Worm (Caenorhabditis elegans) whole organism, young adult: Measurements from ENCODE around the gene R05D3.3.

Experiments
- B0019.2 ChIP-seq: fragments of 200-800 bp; sonication (Bioruptor generic); conservative IDR thresholded peaks from 2 replicates; pipeline ENCODE4 v1.3.6; 2022; ENCODE audit warnings: missing genetic modification reagents, missing genetic modification characterization, missing compliant biosample characterization
- D2030.7 ChIP-seq: fragments of 200-800 bp; sonication (Bioruptor generic); IDR thresholded peaks from 2 replicates; pipeline ENCODE4 v1.3.6; 2022; ENCODE audit warnings: missing genetic modification reagents, missing genetic modification characterization, missing compliant biosample characterization
- F33H1.4 ChIP-seq: fragments of 200-800 bp; sonication (Bioruptor generic); IDR thresholded peaks from 2 replicates; pipeline ENCODE4 v1.3.6; 2022; ENCODE audit warnings: missing genetic modification reagents, missing genetic modification characterization, missing compliant biosample characterization
- F55B11.4 ChIP-seq: sonication (generic microtip); optimal IDR thresholded peaks from 2 replicates; lab custom pipeline; 2016; ENCODE audit warnings: missing compliant biosample characterization, missing genetic modification characterization, borderline replicate concordance; ENCODE audit not compliant: insufficient read depth
- F57A8.1 ChIP-seq: fragments of 200-800 bp; sonication (Bioruptor generic); optimal IDR thresholded peaks from 2 replicates; lab custom pipeline; 2018; ENCODE audit warnings: mild to moderate bottlenecking, missing genetic modification characterization, moderate library complexity, missing compliant biosample characterization
- T07F8.4 ChIP-seq: sonication (generic microtip); optimal IDR thresholded peaks from 2 replicates; lab custom pipeline; 2016; ENCODE audit warnings: mild to moderate bottlenecking, missing genetic modification characterization, moderate library complexity, missing compliant biosample characterization
- Y67H2A.10 ChIP-seq: fragments of 200-800 bp; sonication (Bioruptor generic); conservative IDR thresholded peaks from 2 replicates; pipeline ENCODE4 v1.3.6; 2022; ENCODE audit warnings: missing genetic modification reagents, missing genetic modification characterization, missing compliant biosample characterization
- ama-1 ChIP-seq, 3 experiments: fragments of 150-350 bp in 1 of 3; sonication (generic microtip) in 2 of 3; optimal IDR thresholded peaks; 2 replicates each; lab custom pipeline; 2014 to 2018; ENCODE audit warnings: missing biosample characterization in 2 of 3, missing genetic modification characterization in 2 of 3, missing genetic modification reagents in 2 of 3
- aptf-3 ChIP-seq: fragments of 200-800 bp; sonication (Bioruptor generic); IDR thresholded peaks from 2 replicates; pipeline ENCODE4 v1.3.6; 2022; ENCODE audit warnings: missing genetic modification characterization, missing compliant biosample characterization
- ceh-100 ChIP-seq: fragments of 200-800 bp; sonication (Bioruptor generic); IDR thresholded peaks from 2 replicates; pipeline ENCODE4 v1.3.6; 2022; ENCODE audit warnings: missing genetic modification reagents, missing genetic modification characterization, missing compliant biosample characterization
- ceh-40 ChIP-seq: fragments of 200-800 bp; sonication (Bioruptor generic); IDR thresholded peaks from 2 replicates; pipeline ENCODE4 v1.3.6; 2022; ENCODE audit warnings: missing genetic modification characterization, missing compliant biosample characterization
- ceh-58 ChIP-seq: fragments of 200-800 bp; sonication (Bioruptor generic); IDR thresholded peaks from 2 replicates; pipeline ENCODE4 v1.3.6; 2022; ENCODE audit warnings: missing genetic modification characterization, missing compliant biosample characterization
- ceh-79 ChIP-seq: sonication (generic microtip); optimal IDR thresholded peaks from 2 replicates; lab custom pipeline; 2017; ENCODE audit warnings: mild to moderate bottlenecking, missing genetic modification characterization, missing compliant biosample characterization
- die-1 ChIP-seq: sonication (generic microtip); optimal IDR thresholded peaks from 2 replicates; lab custom pipeline; 2016; ENCODE audit warnings: missing genotype, mild to moderate bottlenecking, missing genetic modification characterization, missing compliant biosample characterization
- dox-1 ChIP-seq: fragments of 200-800 bp; sonication (Bioruptor generic); IDR thresholded peaks from 2 replicates; pipeline ENCODE4 v1.3.6; 2022; ENCODE audit warnings: missing genetic modification reagents, missing genetic modification characterization, missing compliant biosample characterization
- efl-1 ChIP-seq: fragments of 150-350 bp; optimal IDR thresholded peaks from 2 replicates; lab custom pipeline; 2014; ENCODE audit warnings: missing biosample characterization, missing genetic modification reagents, missing genetic modification characterization
- egl-18 ChIP-seq: fragments of 200-800 bp; sonication (Bioruptor generic); IDR thresholded peaks from 2 replicates; pipeline ENCODE4 v1.3.6; 2022; ENCODE audit warnings: missing genetic modification reagents, missing genetic modification characterization, missing compliant biosample characterization
- egl-44 ChIP-seq: fragments of 200-800 bp; sonication (Bioruptor generic); IDR thresholded peaks from 2 replicates; pipeline ENCODE4 v1.3.6; 2022; ENCODE audit warnings: missing genetic modification reagents, missing genetic modification characterization, missing compliant biosample characterization
- ekl-4 ChIP-seq: fragments of 200-800 bp; sonication (Bioruptor generic); IDR thresholded peaks from 2 replicates; pipeline ENCODE4 v1.3.6; 2022; ENCODE audit warnings: missing genetic modification reagents, missing genetic modification characterization, missing compliant biosample characterization
- ets-4 ChIP-seq: fragments of 200-800 bp; sonication (Bioruptor generic); optimal IDR thresholded peaks from 2 replicates; lab custom pipeline; 2018; ENCODE audit warnings: mild to moderate bottlenecking, missing genetic modification characterization, missing compliant biosample characterization
- hlh-12 ChIP-seq: sonication (generic microtip); optimal IDR thresholded peaks from 2 replicates; lab custom pipeline; 2016; ENCODE audit warnings: missing genetic modification characterization, missing compliant biosample characterization
- hrde-1 ChIP-seq: sonication (generic microtip); optimal IDR thresholded peaks from 2 replicates; lab custom pipeline; 2016; ENCODE audit warnings: missing genetic modification characterization, mild to moderate bottlenecking, missing compliant biosample characterization, moderate library complexity, missing genotype, missing genetic modification reagents, borderline replicate concordance
- lag-1 ChIP-seq: fragments of 200-800 bp; sonication (Bioruptor generic); IDR thresholded peaks from 2 replicates; pipeline ENCODE4 v1.3.6; 2022; ENCODE audit warnings: missing genetic modification reagents, missing genetic modification characterization, missing compliant biosample characterization
- let-526 ChIP-seq: fragments of 200-800 bp; sonication (Bioruptor generic); IDR thresholded peaks from 2 replicates; pipeline ENCODE4 v1.3.6; 2022; ENCODE audit warnings: missing genetic modification reagents, missing genetic modification characterization, missing compliant biosample characterization
- lin-35 ChIP-seq, 3 experiments: fragments of 150-350 bp in 2 of 3; sonication (generic microtip) in 1 of 3; optimal IDR thresholded peaks; 2 replicates each; lab custom pipeline; 2014 to 2018; ENCODE audit warnings: missing biosample characterization in 3 of 3, missing genetic modification characterization in 3 of 3, missing genetic modification reagents in 3 of 3
- lin-54 ChIP-seq: fragments of 200-800 bp; sonication (Bioruptor generic); optimal IDR thresholded peaks from 2 replicates; lab custom pipeline; 2018; ENCODE audit warnings: mild to moderate bottlenecking, missing genetic modification characterization, missing compliant biosample characterization
- lsy-27 ChIP-seq: sonication (generic microtip); optimal IDR thresholded peaks from 2 replicates; lab custom pipeline; 2017; ENCODE audit warnings: missing genetic modification characterization, mild to moderate bottlenecking, missing compliant biosample characterization, antibody characterized with exemption, missing genotype, borderline replicate concordance; ENCODE audit not compliant: insufficient read depth
- madf-8 ChIP-seq: fragments of 200-800 bp; sonication (Bioruptor generic); conservative IDR thresholded peaks from 2 replicates; pipeline ENCODE4 v1.3.6; 2022; ENCODE audit warnings: missing genetic modification reagents, missing genetic modification characterization, missing compliant biosample characterization
- mcd-1 ChIP-seq: fragments of 200-800 bp; sonication (Bioruptor generic); IDR thresholded peaks from 2 replicates; pipeline ENCODE4 v1.3.6; 2022; ENCODE audit warnings: missing genetic modification reagents, missing genetic modification characterization, missing compliant biosample characterization
- mel-28 ChIP-seq: sonication (generic microtip); optimal IDR thresholded peaks from 2 replicates; lab custom pipeline; 2016; ENCODE audit warnings: borderline replicate concordance, mild to moderate bottlenecking, missing genetic modification characterization, missing compliant biosample characterization
- mxl-1 ChIP-seq: sonication (generic microtip); optimal IDR thresholded peaks from 2 replicates; lab custom pipeline; 2016; ENCODE audit warnings: missing genetic modification characterization, missing compliant biosample characterization
- nfyb-1 ChIP-seq: fragments of 200-800 bp; sonication (Bioruptor generic); IDR thresholded peaks from 2 replicates; pipeline ENCODE4 v1.3.6; 2022; ENCODE audit warnings: missing genetic modification reagents, missing genetic modification characterization, missing compliant biosample characterization
- nhr-179 ChIP-seq: sonication (generic microtip); optimal IDR thresholded peaks from 2 replicates; lab custom pipeline; 2016; ENCODE audit warnings: mild to moderate bottlenecking, missing genetic modification characterization, missing compliant biosample characterization
- nhr-27 ChIP-seq: fragments of 200-800 bp; sonication (Bioruptor generic); optimal IDR thresholded peaks from 2 replicates; lab custom pipeline; 2018; ENCODE audit warnings: mild to moderate bottlenecking, missing genetic modification characterization, moderate library complexity, missing compliant biosample characterization
- nhr-80 ChIP-seq: sonication (generic microtip); optimal IDR thresholded peaks from 2 replicates; lab custom pipeline; 2016; ENCODE audit warnings: missing genetic modification characterization, missing compliant biosample characterization
- nhr-90 ChIP-seq: sonication (generic microtip); optimal IDR thresholded peaks from 2 replicates; lab custom pipeline; 2016; ENCODE audit warnings: missing genotype, mild to moderate bottlenecking, missing genetic modification characterization, missing compliant biosample characterization
- sdz-38 ChIP-seq: sonication (generic microtip); optimal IDR thresholded peaks from 2 replicates; lab custom pipeline; 2016; ENCODE audit warnings: missing genotype, missing genetic modification characterization, missing compliant biosample characterization
- snpc-3.4 ChIP-seq: sonication (generic microtip); optimal IDR thresholded peaks from 2 replicates; lab custom pipeline; 2017; ENCODE audit warnings: missing genetic modification characterization, mild to moderate bottlenecking, missing compliant biosample characterization, antibody characterized with exemption, moderate library complexity, missing genotype, missing genetic modification reagents
- somi-1 ChIP-seq: fragments of 200-800 bp; sonication (Bioruptor generic); optimal IDR thresholded peaks from 2 replicates; lab custom pipeline; 2018; ENCODE audit warnings: mild to moderate bottlenecking, missing genetic modification characterization, missing compliant biosample characterization
- tbp1 ChIP-seq: fragments of 200-800 bp; sonication (Bioruptor generic); optimal IDR thresholded peaks from 2 replicates; lab custom pipeline; 2018; ENCODE audit warnings: mild to moderate bottlenecking, missing genetic modification characterization, missing compliant biosample characterization
- tbx-9 ChIP-seq: sonication (generic microtip); optimal IDR thresholded peaks from 2 replicates; lab custom pipeline; 2016; ENCODE audit warnings: borderline replicate concordance, missing genetic modification characterization, inconsistent platforms, missing compliant biosample characterization
- tlf-1 ChIP-seq: fragments of 200-800 bp; sonication (Bioruptor generic); optimal IDR thresholded peaks from 2 replicates; lab custom pipeline; 2018; ENCODE audit warnings: mild to moderate bottlenecking, missing genetic modification characterization, missing compliant biosample characterization
- unc-130 ChIP-seq: sonication (generic microtip); optimal IDR thresholded peaks from 2 replicates; lab custom pipeline; 2016; ENCODE audit warnings: missing genetic modification reagents, missing genetic modification characterization, missing compliant biosample characterization
- xnd-1 ChIP-seq: sonication (generic microtip); optimal IDR thresholded peaks from 2 replicates; lab custom pipeline; 2016; ENCODE audit warnings: missing genotype, missing genetic modification reagents, missing genetic modification characterization, missing compliant biosample characterization
- zfh-2 ChIP-seq: fragments of 200-800 bp; sonication (Bioruptor generic); conservative IDR thresholded peaks from 2 replicates; pipeline ENCODE4 v1.3.6; 2022; ENCODE audit warnings: missing genetic modification reagents, missing genetic modification characterization, missing compliant biosample characterization
- ztf-25 ChIP-seq: fragments of 200-800 bp; sonication (Bioruptor generic); IDR thresholded peaks from 2 replicates; pipeline ENCODE4 v1.3.6; 2022; ENCODE audit warnings: missing genetic modification reagents, missing genetic modification characterization, missing compliant biosample characterization
- ztf-28 ChIP-seq: fragments of 200-800 bp; sonication (Bioruptor generic); IDR thresholded peaks from 2 replicates; pipeline ENCODE4 v1.3.6; 2022; ENCODE audit warnings: missing genetic modification reagents, missing genetic modification characterization, missing compliant biosample characterization
- ztf-3 ChIP-seq: fragments of 200-800 bp; sonication (Bioruptor generic); optimal IDR thresholded peaks from 2 replicates; lab custom pipeline; 2018; ENCODE audit warnings: mild to moderate bottlenecking, missing genetic modification characterization, missing compliant biosample characterization
- ztf-6 ChIP-seq: fragments of 200-800 bp; sonication (Bioruptor generic); IDR thresholded peaks from 2 replicates; pipeline ENCODE4 v1.3.6; 2022; ENCODE audit warnings: missing genetic modification reagents, missing genetic modification characterization, missing compliant biosample characterization

Gene R05D3.3

ce11 chrIII:8411976-8412375, 48.2 kb downstream of the R05D3.3 start (continued):
- no peak for TF ChIP-seq ceh-58 (GFP tag; lab: Robert Waterston, UW)
- TF ChIP-seq egl-18 (GFP tag; lab: Robert Waterston, UW), result no peak
- TF ChIP-seq let-526 (GFP tag; lab: Robert Waterston, UW), result no peak
- TF ChIP-seq ztf-3, result no peak
- no peak for TF ChIP-seq hlh-12 (tag; lab: Kevin White, UChicago)
- TF ChIP-seq mcd-1 (GFP tag; lab: Robert Waterston, UW), result no peak
- TF ChIP-seq lsy-27 (tag; lab: Kevin White, UChicago), result no peak
- peak; percentile 35 for TF ChIP-seq lin-54 (GFP tag; lab: Kevin White, UChicago)
- no peak for TF ChIP-seq ztf-6
- TF ChIP-seq nhr-179, result no peak
- TF ChIP-seq tbp1 (GFP tag; lab: Kevin White, UChicago), result peak; percentile 37
- TF ChIP-seq ekl-4 (GFP tag; lab: Robert Waterston, UW), result no peak
- peak in 1 of 3 experiments; percentile 48 for TF ChIP-seq lin-35 (GFP tag; optimal IDR thresholded peaks at IDR 0.05; lab: Kevin White, UChicago)
- no peak for TF ChIP-seq madf-8 (GFP tag; lab: Robert Waterston, UW)
- TF ChIP-seq somi-1, result no peak
- TF ChIP-seq T07F8.4 (tag; lab: Kevin White, UChicago), result no peak
- TF ChIP-seq ceh-100, result no peak
- TF ChIP-seq ets-4 (GFP tag; lab: Kevin White, UChicago), result no peak
- no peak for TF ChIP-seq Y67H2A.10 (GFP tag; lab: Robert Waterston, UW)
- no peak for TF ChIP-seq aptf-3 (GFP tag; lab: Robert Waterston, UW)
- no peak for TF ChIP-seq nhr-90 (tag; lab: Kevin White, UChicago)
- TF ChIP-seq sdz-38 (tag; lab: Kevin White, UChicago), result no peak
- no peak for TF ChIP-seq tbx-9 (tag; lab: Kevin White, UChicago)
- TF ChIP-seq F33H1.4, result no peak
- TF ChIP-seq mxl-1 (tag; lab: Kevin White, UChicago), result no peak
- TF ChIP-seq efl-1 (GFP tag; lab: Kevin White, UChicago), result no peak
- no peak for TF ChIP-seq B0019.2
- no peak for TF ChIP-seq die-1 (tag; lab: Kevin White, UChicago)
- TF ChIP-seq F55B11.4 (tag; lab: Kevin White, UChicago), result no peak
- no peak for TF ChIP-seq tlf-1 (GFP tag; lab: Kevin White, UChicago)
- no peak for TF ChIP-seq D2030.7 (GFP tag; lab: Robert Waterston, UW)
- no peak for TF ChIP-seq xnd-1
- TF ChIP-seq ztf-25 (GFP tag; lab: Robert Waterston, UW), result no peak
- no peak for TF ChIP-seq ama-1 (optimal IDR thresholded peaks at IDR 0.05; lab: Kevin White, UChicago)
- no peak for TF ChIP-seq ama-1 (GFP tag; optimal IDR thresholded peaks at IDR 0.05; lab: Kevin White, UChicago)
- no peak for TF ChIP-seq hrde-1 (tag; lab: Kevin White, UChicago)
- TF ChIP-seq ceh-79, result no peak
- no peak for TF ChIP-seq unc-130 (GFP tag; lab: Kevin White, UChicago)
- TF ChIP-seq zfh-2 (GFP tag; lab: Robert Waterston, UW), result no peak
- no peak for TF ChIP-seq snpc-3.4 (tag; lab: Kevin White, UChicago)
- TF ChIP-seq dox-1 (GFP tag; lab: Robert Waterston, UW), result peak; percentile 80; the same call in 1 of the 2 replicates
- TF ChIP-seq nhr-80 (tag; lab: Kevin White, UChicago), result peak; percentile 96
- TF ChIP-seq nhr-27 (tag; lab: Kevin White, UChicago), result no peak
- TF ChIP-seq ztf-28 (GFP tag; lab: Robert Waterston, UW), result no peak
- TF ChIP-seq mel-28, result no peak
- TF ChIP-seq nfyb-1 (GFP tag; lab: Robert Waterston, UW), result 0 out of 2 replicates have a peak, but pooled peaks have one; percentile 43
- TF ChIP-seq F57A8.1 (GFP tag; lab: Kevin White, UChicago), result no peak
- no peak for TF ChIP-seq lag-1 (GFP tag; lab: Robert Waterston, UW)
- TF ChIP-seq ceh-40 (GFP tag; lab: Robert Waterston, UW), result no peak
- TF ChIP-seq egl-44, result no peak
